Fruit fly (Drosophila melanogaster) Kc167 (cell line): Measurements from ENCODE around the gene loh.

Experiments used
- Myc ChIP-seq: fragments of >200 bp; optimal IDR thresholded peaks from 2 replicates; lab custom pipeline; 2017; ENCODE audit warnings: missing external identifiers
- psq ChIP-seq: fragments of >200 bp; optimal IDR thresholded peaks from 2 replicates; lab custom pipeline; 2017; ENCODE audit warnings: missing external identifiers

- TF ChIP-seq psq (no peak), Myc (lab: Kevin White, UChicago) (no peak)
Measured at dm6 chr2L:10499608-10500007, 57.3 kb downstream of the loh start.
